Worm (Caenorhabditis elegans) whole organism, mixed stage, embryonic: ENCODE data around the gene F26H11.8.

Source experiments
- M03D4.4 ChIP-seq: sonication (generic microtip); optimal IDR thresholded peaks from 2 replicates; lab custom pipeline; 2017; ENCODE audit warnings: mild to moderate bottlenecking, missing genetic modification characterization, missing compliant biosample characterization
- bed-3 ChIP-seq: fragments of 200-800 bp; sonication (Bioruptor generic); optimal IDR thresholded peaks from 3 replicates; lab custom pipeline; 2018; ENCODE audit warnings: mild to moderate bottlenecking, missing genetic modification characterization, moderate library complexity, missing compliant biosample characterization
- blmp-1 ChIP-seq: fragments of 150-350 bp; optimal IDR thresholded peaks from 2 replicates; lab custom pipeline; 2014; ENCODE audit warnings: missing biosample characterization, missing genetic modification characterization
- ceh-39 ChIP-seq: fragments of 150-350 bp; optimal IDR thresholded peaks from 2 replicates; lab custom pipeline; 2014; ENCODE audit warnings: missing biosample characterization, missing genetic modification characterization
- ceh-43 ChIP-seq: fragments of 200-800 bp; sonication (Bioruptor generic); optimal IDR thresholded peaks from 2 replicates; lab custom pipeline; 2018; ENCODE audit warnings: mild to moderate bottlenecking, missing genetic modification characterization, moderate library complexity, missing compliant biosample characterization
- ceh-83 ChIP-seq: fragments of 200-800 bp; sonication (Bioruptor generic); optimal IDR thresholded peaks from 2 replicates; lab custom pipeline; 2018; ENCODE audit warnings: mild to moderate bottlenecking, missing genetic modification characterization, missing compliant biosample characterization
- ces-1 ChIP-seq: fragments of 150-350 bp; optimal IDR thresholded peaks from 2 replicates; lab custom pipeline; 2014; ENCODE audit warnings: missing biosample characterization, missing genetic modification reagents, missing genetic modification characterization
- drap-1 ChIP-seq: fragments of 200-800 bp; sonication (Bioruptor generic); optimal IDR thresholded peaks from 3 replicates; lab custom pipeline; 2018; ENCODE audit warnings: mild to moderate bottlenecking, missing genetic modification characterization, missing compliant biosample characterization
- elt-1 ChIP-seq: sonication (generic microtip); optimal IDR thresholded peaks from 2 replicates; lab custom pipeline; 2017; ENCODE audit warnings: missing genetic modification characterization, mild to moderate bottlenecking, missing compliant biosample characterization, antibody characterized with exemption, moderate library complexity, borderline replicate concordance; ENCODE audit not compliant: insufficient read depth
- elt-3 ChIP-seq: fragments of 150-350 bp; optimal IDR thresholded peaks from 2 replicates; lab custom pipeline; 2014; ENCODE audit warnings: missing biosample characterization, missing genetic modification characterization
- ham-2 ChIP-seq: fragments of 200-800 bp; sonication (Bioruptor generic); optimal IDR thresholded peaks from 2 replicates; lab custom pipeline; 2018; ENCODE audit warnings: mild to moderate bottlenecking, missing genetic modification characterization, missing compliant biosample characterization
- lin-13 ChIP-seq: fragments of 150-350 bp; optimal IDR thresholded peaks from 2 replicates; lab custom pipeline; 2014; ENCODE audit warnings: missing biosample characterization, missing genetic modification characterization
- lin-32 ChIP-seq: fragments of 200-800 bp; sonication (Bioruptor generic); optimal IDR thresholded peaks from 2 replicates; lab custom pipeline; 2018; ENCODE audit warnings: mild to moderate bottlenecking, missing genetic modification characterization, missing compliant biosample characterization
- lsy-2 ChIP-seq: fragments of 150-350 bp; optimal IDR thresholded peaks from 2 replicates; lab custom pipeline; 2014; ENCODE audit warnings: missing biosample characterization, missing genetic modification characterization
- mab-5 ChIP-seq: fragments of 150-350 bp; optimal IDR thresholded peaks from 2 replicates; lab custom pipeline; 2014; ENCODE audit warnings: missing biosample characterization, missing genetic modification characterization
- mls-2 ChIP-seq: sonication (generic microtip); optimal IDR thresholded peaks from 2 replicates; lab custom pipeline; 2016; ENCODE audit warnings: mild to moderate bottlenecking, missing genetic modification characterization, moderate library complexity, missing compliant biosample characterization
- nhr-2 ChIP-seq: fragments of 150-350 bp; optimal IDR thresholded peaks from 2 replicates; lab custom pipeline; 2014; ENCODE audit warnings: missing biosample characterization, missing genetic modification characterization
- nhr-28 ChIP-seq: fragments of 150-350 bp; optimal IDR thresholded peaks from 2 replicates; lab custom pipeline; 2014; ENCODE audit warnings: missing biosample characterization, missing genetic modification characterization
- sem-2 ChIP-seq: fragments of 200-800 bp; sonication (Bioruptor generic); optimal IDR thresholded peaks from 2 replicates; lab custom pipeline; 2018; ENCODE audit warnings: mild to moderate bottlenecking, missing genetic modification characterization, missing compliant biosample characterization
- snpc-4 ChIP-seq: fragments of 150-350 bp; optimal IDR thresholded peaks from 2 replicates; lab custom pipeline; 2014; ENCODE audit warnings: missing biosample characterization, missing genetic modification characterization
- sptf-1 ChIP-seq: sonication (generic microtip); optimal IDR thresholded peaks from 2 replicates; lab custom pipeline; 2017; ENCODE audit warnings: mild to moderate bottlenecking, missing genetic modification characterization, moderate library complexity, missing compliant biosample characterization
- tbx-8 ChIP-seq: fragments of 200-800 bp; sonication (Bioruptor generic); optimal IDR thresholded peaks from 2 replicates; lab custom pipeline; 2018; ENCODE audit warnings: mild to moderate bottlenecking, missing genetic modification characterization, moderate library complexity, missing compliant biosample characterization
- unc-120 ChIP-seq: sonication (generic microtip); optimal IDR thresholded peaks from 2 replicates; lab custom pipeline; 2017; ENCODE audit warnings: missing genetic modification characterization, missing compliant biosample characterization; ENCODE audit not compliant: poor library complexity, severe bottlenecking
- unc-62 ChIP-seq: fragments of 150-350 bp; optimal IDR thresholded peaks from 2 replicates; lab custom pipeline; 2014; ENCODE audit warnings: missing biosample characterization, missing genetic modification reagents, missing genetic modification characterization
- zip-8 ChIP-seq: fragments of 150-350 bp; optimal IDR thresholded peaks from 2 replicates; lab custom pipeline; 2014; ENCODE audit warnings: missing biosample characterization, missing genetic modification characterization

Gene F26H11.8

ce11 chrII:14404741-14405488 lies 16.6 kb downstream of the F26H11.8 start (continued):
- peak; percentile 87 for TF ChIP-seq ham-2 (GFP tag; lab: Kevin White, UChicago)
- peak; percentile 44 for TF ChIP-seq drap-1 (GFP tag; lab: Kevin White, UChicago)
- no peak for TF ChIP-seq nhr-28 (tag; lab: Kevin White, UChicago)
- TF ChIP-seq, all 35 proteins: peak for 23

DNA sequence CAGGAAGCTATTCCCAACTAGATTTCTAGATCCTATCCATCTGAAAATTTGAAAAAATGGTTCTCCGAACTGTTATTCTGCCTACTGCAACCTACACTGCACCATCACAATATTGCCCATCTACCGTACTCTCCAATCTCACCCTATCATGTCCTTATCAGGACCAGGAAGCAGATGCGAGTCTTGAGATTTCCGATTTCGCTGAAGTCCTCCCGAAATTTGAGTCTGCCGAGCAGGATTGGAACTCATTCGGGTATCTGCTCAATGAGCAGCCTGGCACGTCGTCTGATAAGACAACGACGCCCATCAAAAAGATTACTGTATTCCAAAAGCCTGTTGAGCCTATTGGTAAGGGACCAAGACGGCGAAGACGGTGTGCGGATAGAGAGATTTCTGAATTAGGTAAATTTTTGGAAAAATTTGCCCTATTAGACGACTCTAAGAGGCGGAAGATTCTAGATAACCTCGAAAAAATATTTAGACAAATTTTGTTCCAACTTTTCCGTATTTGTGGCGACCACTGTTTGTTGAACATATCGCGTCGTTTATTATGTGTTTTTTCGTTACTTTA lies 17.3 kb downstream of the F26H11.8 start:
- TF ChIP-seq lin-13 (tag; lab: Kevin White, UChicago): no peak
- peak; percentile 44 for TF ChIP-seq ceh-83 (GFP tag; lab: Kevin White, UChicago)
- peak; percentile 45 for TF ChIP-seq sem-2 (GFP tag; lab: Kevin White, UChicago)

DNA sequence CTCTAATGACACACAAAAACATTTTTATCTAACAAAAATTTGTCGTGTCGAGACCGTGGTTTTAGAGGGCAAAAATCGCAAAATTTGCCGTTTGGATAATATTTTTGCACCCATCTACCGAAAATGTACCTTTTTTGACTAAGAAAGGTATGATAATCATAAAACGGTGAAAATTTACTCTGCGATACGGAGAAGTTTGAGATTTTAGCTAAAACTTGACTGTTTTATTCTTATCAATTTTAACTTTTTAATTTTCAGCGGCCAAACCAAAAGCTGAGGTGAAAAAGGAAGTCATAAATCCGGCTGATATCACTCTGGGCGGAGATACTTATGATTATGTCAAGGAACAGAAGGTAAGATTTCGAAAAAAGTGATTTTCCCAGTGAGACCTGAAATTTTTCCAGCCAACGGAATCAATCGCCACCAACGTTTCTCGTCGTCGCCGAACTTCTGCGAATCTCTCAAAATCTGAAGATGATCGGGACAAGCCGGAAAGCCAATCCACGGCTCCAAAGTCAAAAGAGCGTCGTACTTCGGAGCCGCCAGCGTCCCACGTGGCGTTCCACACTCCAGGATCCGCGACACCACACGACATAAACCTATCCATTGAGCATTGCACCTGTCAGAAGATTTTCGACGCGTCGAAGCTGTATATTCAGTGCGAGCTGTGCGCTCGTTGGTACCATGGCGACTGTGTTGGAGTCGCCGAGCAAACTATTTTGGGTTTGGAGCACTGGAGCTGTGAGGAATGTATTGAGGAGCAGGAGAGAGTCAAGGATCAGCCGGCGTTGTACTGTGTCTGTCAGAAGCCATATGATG lies 18.0 kb downstream of the F26H11.8 start:
- no peak for TF ChIP-seq sem-2 (GFP tag; lab: Kevin White, UChicago)
- no peak for TF ChIP-seq blmp-1 (tag; lab: Kevin White, UChicago)
- TF ChIP-seq drap-1 (GFP tag; lab: Kevin White, UChicago): no peak
- TF ChIP-seq lin-32 (GFP tag; lab: Kevin White, UChicago): no peak
- no peak for TF ChIP-seq zip-8 (tag; lab: Kevin White, UChicago)
- TF ChIP-seq ceh-39: no peak
- no peak for TF ChIP-seq ces-1 (GFP tag; lab: Kevin White, UChicago)
- TF ChIP-seq elt-3 (tag; lab: Kevin White, UChicago): no peak
- no peak for TF ChIP-seq mab-5
- TF ChIP-seq tbx-8 (GFP tag; lab: Kevin White, UChicago): no peak
- TF ChIP-seq nhr-28 (tag; lab: Kevin White, UChicago): no peak
- TF ChIP-seq elt-1 (tag; lab: Kevin White, UChicago): no peak
- no peak for TF ChIP-seq lin-13 (tag; lab: Kevin White, UChicago)
- no peak for TF ChIP-seq lsy-2 (tag; lab: Kevin White, UChicago)
- no peak for TF ChIP-seq unc-120 (tag; lab: Kevin White, UChicago)
- no peak for TF ChIP-seq bed-3 (GFP tag; lab: Kevin White, UChicago)
- TF ChIP-seq nhr-2: no peak
- TF ChIP-seq snpc-4: no peak
- no peak for TF ChIP-seq ham-2 (GFP tag; lab: Kevin White, UChicago)

DNA sequence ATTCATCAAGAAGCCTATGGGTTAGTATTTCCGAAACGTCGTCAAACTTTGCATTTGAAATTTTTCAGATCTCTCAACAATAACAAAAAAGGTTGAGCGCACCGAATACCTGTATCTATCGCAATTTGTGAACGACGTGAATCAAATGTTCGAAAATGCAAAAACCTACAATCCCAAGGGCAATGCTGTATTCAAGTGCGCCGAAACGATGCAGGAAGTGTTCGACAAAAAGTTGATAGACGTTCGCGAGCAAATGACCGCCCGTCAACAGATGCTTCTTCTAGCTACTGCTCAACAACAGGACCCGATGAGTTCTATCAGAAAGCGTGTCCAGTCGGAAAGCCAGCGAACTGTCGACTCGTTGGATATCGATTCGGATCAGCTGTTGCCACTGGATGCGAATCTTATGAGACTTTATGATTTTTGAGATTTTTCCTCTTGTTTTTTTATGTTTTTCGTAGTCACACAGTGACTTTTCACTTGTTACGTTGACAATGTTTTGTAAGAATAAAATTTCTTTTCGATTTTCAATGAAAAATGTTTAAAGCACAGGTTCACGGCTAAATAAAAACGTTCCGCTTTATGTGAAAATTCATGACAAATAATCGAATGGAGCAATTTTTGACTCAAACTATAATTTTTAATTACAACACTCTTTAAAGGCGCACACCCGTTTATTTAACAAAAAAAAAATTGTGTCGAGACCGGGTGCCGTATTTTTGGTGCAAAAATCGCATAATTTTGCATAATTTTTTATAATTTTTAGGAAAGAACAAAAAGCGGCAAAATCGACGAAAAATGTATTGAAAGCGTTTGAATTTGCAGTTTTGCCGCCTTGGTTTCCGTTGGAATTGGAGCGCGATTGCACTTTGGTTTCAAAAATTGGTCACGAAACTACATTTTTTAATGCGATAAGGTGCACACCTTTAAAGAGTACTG lies 19.3 kb downstream of the F26H11.8 start:
- TF ChIP-seq mab-5: no peak
- peak; percentile 57 for TF ChIP-seq mls-2
- TF ChIP-seq sptf-1: peak; percentile 2
- TF ChIP-seq M03D4.4 (tag; lab: Kevin White, UChicago): no peak

DNA sequence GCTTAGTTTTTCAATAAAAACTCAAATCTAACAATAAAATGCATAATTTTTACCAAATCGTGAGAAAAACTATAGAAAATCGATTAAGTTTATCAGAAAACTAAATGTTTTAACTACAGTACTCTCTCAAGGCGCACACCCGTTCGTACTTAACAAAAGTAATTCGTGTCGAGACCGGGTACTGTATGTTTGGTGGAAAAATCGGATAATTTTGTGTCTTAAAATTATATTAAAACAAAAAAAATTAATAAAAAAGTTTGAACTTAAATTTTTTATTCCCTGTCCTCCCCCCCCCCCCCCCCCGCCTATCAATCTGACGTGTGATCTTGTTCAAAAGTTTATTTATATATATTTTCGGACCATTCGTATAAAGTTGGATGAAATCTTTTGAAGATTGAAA lies 20.0 kb downstream of the F26H11.8 start, which contains the start of gene F26H11.4:
F26H11.4 (plus strand) TSS at position 301 of the 400 bp plus-strand sequence.
- no peak for TF ChIP-seq ceh-43 (GFP tag; lab: Kevin White, UChicago)
- TF ChIP-seq elt-1 (tag; lab: Kevin White, UChicago): no peak
- no peak for TF ChIP-seq blmp-1 (tag; lab: Kevin White, UChicago)
- no peak for TF ChIP-seq unc-62 (GFP tag; lab: Kevin White, UChicago)
- no peak for TF ChIP-seq nhr-28 (tag; lab: Kevin White, UChicago)
- TF ChIP-seq, all 35 proteins: peak for 0
